Fruit fly (Drosophila melanogaster) whole organism, embryonic: ENCODE data around the gene CG1774.

ENCODE experiments used
- Aef1 ChIP-seq: fragments of 200-800 bp; sonication (Bioruptor generic); IDR thresholded peaks from 3 replicates; pipeline ENCODE4 v1.3.6; 2022; ENCODE audit warnings: missing biosample characterization, missing genetic modification characterization
- Atf6 ChIP-seq: fragments of 200-800 bp; sonication (Bioruptor generic); IDR thresholded peaks from 2 replicates; pipeline ENCODE4 v1.3.6; 2022; ENCODE audit warnings: missing biosample characterization, missing genetic modification characterization
- B-H2 ChIP-seq: fragments of 200-800 bp; sonication (Bioruptor generic); optimal IDR thresholded peaks from 2 replicates; lab custom pipeline; 2018; ENCODE audit warnings: missing biosample characterization, mild to moderate bottlenecking, missing genetic modification characterization
- C15 ChIP-seq: fragments of 200-800 bp; sonication (Bioruptor generic); IDR thresholded peaks from 3 replicates; pipeline ENCODE4 v1.3.6; 2022; ENCODE audit warnings: missing biosample characterization, missing genetic modification characterization
- CG10209 ChIP-seq: fragments of 200-800 bp; sonication (Bioruptor generic); optimal IDR thresholded peaks from 3 replicates; lab custom pipeline; 2017; ENCODE audit warnings: missing biosample characterization, mild to moderate bottlenecking, missing genetic modification characterization, missing genetic modification reagents
- CG10274 ChIP-seq: fragments of 200-800 bp; sonication (Bioruptor generic); optimal IDR thresholded peaks from 3 replicates; lab custom pipeline; 2017; ENCODE audit warnings: missing biosample characterization, mild to moderate bottlenecking, missing genetic modification characterization
- CG10565 ChIP-seq: fragments of 200-800 bp; sonication (Bioruptor generic); optimal IDR thresholded peaks from 3 replicates; lab custom pipeline; 2016; ENCODE audit warnings: missing biosample characterization, mild to moderate bottlenecking, missing genetic modification characterization
- CG11398 ChIP-seq: fragments of 200-800 bp; sonication (Bioruptor generic); optimal IDR thresholded peaks from 2 replicates; lab custom pipeline; 2016; ENCODE audit warnings: missing biosample characterization, missing genetic modification characterization
- CG11456 ChIP-seq: fragments of 200-800 bp; sonication (Bioruptor generic); IDR thresholded peaks from 3 replicates; pipeline ENCODE4 v1.3.6; 2022; ENCODE audit warnings: missing biosample characterization, missing genetic modification characterization
- CG11723 ChIP-seq: fragments of 200-800 bp; sonication (Bioruptor generic); optimal IDR thresholded peaks from 2 replicates; lab custom pipeline; 2017; ENCODE audit warnings: missing biosample characterization, mild to moderate bottlenecking, missing genetic modification characterization
- CG12391 ChIP-seq: fragments of 200-800 bp; sonication (Bioruptor generic); optimal IDR thresholded peaks from 3 replicates; lab custom pipeline; 2018; ENCODE audit warnings: missing biosample characterization, mild to moderate bottlenecking, missing genetic modification characterization, moderate library complexity
- CG13775 ChIP-seq: fragments of 200-800 bp; sonication (Bioruptor generic); optimal IDR thresholded peaks from 3 replicates; lab custom pipeline; 2017; ENCODE audit warnings: missing biosample characterization, mild to moderate bottlenecking, missing genetic modification characterization
- CG16815 ChIP-seq: fragments of 200-800 bp; sonication (Bioruptor generic); optimal IDR thresholded peaks from 3 replicates; lab custom pipeline; 2017; ENCODE audit warnings: missing biosample characterization, mild to moderate bottlenecking, missing genetic modification characterization
- CG16863 ChIP-seq: fragments of 200-800 bp; sonication (Bioruptor generic); optimal IDR thresholded peaks from 3 replicates; lab custom pipeline; 2016; ENCODE audit warnings: missing biosample characterization, missing genetic modification characterization
- CG17186 ChIP-seq: fragments of 200-800 bp; sonication (Bioruptor generic); optimal IDR thresholded peaks from 3 replicates; lab custom pipeline; 2017; ENCODE audit warnings: missing biosample characterization, missing genetic modification reagents, missing genetic modification characterization
- CG17359 ChIP-seq: fragments of 200-800 bp; sonication (Bioruptor generic); optimal IDR thresholded peaks from 3 replicates; lab custom pipeline; 2018; ENCODE audit warnings: missing biosample characterization, mild to moderate bottlenecking, missing genetic modification characterization, moderate library complexity
- CG17385 ChIP-seq: fragments of 200-800 bp; sonication (Bioruptor generic); optimal IDR thresholded peaks from 3 replicates; lab custom pipeline; 2018; ENCODE audit warnings: missing biosample characterization, mild to moderate bottlenecking, missing genetic modification characterization
- CG1832 ChIP-seq: fragments of 200-800 bp; sonication (Bioruptor generic); optimal IDR thresholded peaks from 2 replicates; lab custom pipeline; 2017; ENCODE audit warnings: missing biosample characterization, mild to moderate bottlenecking, missing genetic modification characterization, inconsistent platforms
- CG18764 ChIP-seq: fragments of 200-800 bp; sonication (Bioruptor generic); optimal IDR thresholded peaks from 3 replicates; lab custom pipeline; 2016; ENCODE audit warnings: missing biosample characterization, missing genetic modification characterization
- CG2120 ChIP-seq: fragments of 200-800 bp; sonication (Bioruptor generic); optimal IDR thresholded peaks from 3 replicates; lab custom pipeline; 2016; ENCODE audit warnings: missing biosample characterization, missing genetic modification characterization
- CG4707 ChIP-seq: fragments of 200-800 bp; sonication (Bioruptor generic); optimal IDR thresholded peaks from 2 replicates; lab custom pipeline; 2018; ENCODE audit warnings: missing biosample characterization, mild to moderate bottlenecking, missing genetic modification characterization, moderate library complexity
- CG4854 ChIP-seq: fragments of 200-800 bp; sonication (Bioruptor generic); optimal IDR thresholded peaks from 2 replicates; lab custom pipeline; 2016; ENCODE audit warnings: missing biosample characterization, missing genetic modification characterization, inconsistent platforms
- CG8290 ChIP-seq, 3 experiments: fragments of 200-800 bp; sonication (Bioruptor generic); optimal IDR thresholded peaks; 2 replicates each; lab custom pipeline; 2016 to 2019; ENCODE audit warnings: missing biosample characterization in 3 of 3, missing genetic modification characterization in 3 of 3, mild to moderate bottlenecking in 2 of 3, moderate library complexity in 1 of 3
- CG9797 ChIP-seq: fragments of 200-800 bp; sonication (Bioruptor generic); optimal IDR thresholded peaks from 3 replicates; lab custom pipeline; 2018; ENCODE audit warnings: missing biosample characterization, mild to moderate bottlenecking, missing genetic modification characterization
- ERR ChIP-seq: fragments of 200-800 bp; sonication (Bioruptor generic); optimal IDR thresholded peaks from 2 replicates; lab custom pipeline; 2016; ENCODE audit warnings: missing biosample characterization, missing genetic modification characterization
- MTF-1 ChIP-seq: fragments of 200-800 bp; sonication (Bioruptor generic); optimal IDR thresholded peaks from 2 replicates; lab custom pipeline; 2018; ENCODE audit warnings: missing biosample characterization, mild to moderate bottlenecking, missing genetic modification characterization, borderline replicate concordance
- Meics ChIP-seq: fragments of 200-800 bp; sonication (Bioruptor generic); optimal IDR thresholded peaks from 2 replicates; lab custom pipeline; 2017; ENCODE audit warnings: missing biosample characterization, mild to moderate bottlenecking, missing genetic modification characterization
- PHDP ChIP-seq: fragments of 200-800 bp; sonication (Bioruptor generic); optimal IDR thresholded peaks from 3 replicates; lab custom pipeline; 2018; ENCODE audit warnings: missing biosample characterization, mild to moderate bottlenecking, missing genetic modification characterization, moderate library complexity
- Ssrp ChIP-seq: fragments of 200-800 bp; sonication (Bioruptor generic); optimal IDR thresholded peaks from 2 replicates; lab custom pipeline; 2018; ENCODE audit warnings: missing biosample characterization, mild to moderate bottlenecking, missing genetic modification characterization, moderate library complexity
- abd-A ChIP-seq: fragments of 200-800 bp; sonication (Bioruptor generic); optimal IDR thresholded peaks from 3 replicates; lab custom pipeline; 2019; ENCODE audit warnings: missing biosample characterization, mild to moderate bottlenecking, missing genetic modification characterization, moderate library complexity
- bcd ChIP-seq: fragments of 200-800 bp; sonication (Bioruptor generic); optimal IDR thresholded peaks from 2 replicates; lab custom pipeline; 2017; ENCODE audit warnings: missing biosample characterization, mild to moderate bottlenecking, missing genetic modification characterization
- cas ChIP-seq: fragments of 200-800 bp; sonication (Bioruptor generic); IDR thresholded peaks from 2 replicates; pipeline ENCODE4 v1.3.6; 2022; ENCODE audit warnings: missing biosample characterization, missing genetic modification characterization
- caup ChIP-seq: fragments of 200-800 bp; sonication (Bioruptor generic); optimal IDR thresholded peaks from 3 replicates; lab custom pipeline; 2017; ENCODE audit warnings: missing biosample characterization, mild to moderate bottlenecking, missing genetic modification characterization, moderate library complexity; ENCODE audit not compliant: severe bottlenecking
- dmrt11E ChIP-seq: fragments of 200-800 bp; sonication (Bioruptor generic); optimal IDR thresholded peaks from 3 replicates; lab custom pipeline; 2018; ENCODE audit warnings: missing biosample characterization, mild to moderate bottlenecking, missing genetic modification characterization, moderate library complexity
- fd96Cb ChIP-seq: fragments of 200-800 bp; sonication (Bioruptor generic); optimal IDR thresholded peaks from 2 replicates; lab custom pipeline; 2018; ENCODE audit warnings: missing biosample characterization, mild to moderate bottlenecking, missing genetic modification characterization, moderate library complexity
- gem ChIP-seq: fragments of 200-800 bp; sonication (Bioruptor generic); optimal IDR thresholded peaks from 2 replicates; lab custom pipeline; 2019; ENCODE audit warnings: missing biosample characterization, mild to moderate bottlenecking, missing genetic modification characterization, moderate library complexity
- hb ChIP-seq: fragments of 200-800 bp; sonication (Bioruptor generic); IDR thresholded peaks from 3 replicates; pipeline ENCODE4 v1.3.6; 2022; ENCODE audit warnings: missing biosample characterization, missing genetic modification characterization; ENCODE audit not compliant: partially characterized antibody
- hth ChIP-seq: fragments of >200 bp; optimal IDR thresholded peaks from 2 replicates; lab custom pipeline; 2017; ENCODE audit warnings: inconsistent platforms
- lab ChIP-seq: fragments of 200-800 bp; sonication (Bioruptor generic); optimal IDR thresholded peaks from 3 replicates; lab custom pipeline; 2017; ENCODE audit warnings: missing biosample characterization, missing genetic modification characterization, mild to moderate bottlenecking, moderate library complexity, missing genetic modification reagents
- lmd ChIP-seq: fragments of 200-800 bp; sonication (Bioruptor generic); IDR thresholded peaks from 2 replicates; pipeline ENCODE4 v1.3.6; 2022; ENCODE audit warnings: missing biosample characterization, missing genetic modification characterization
- maf-S ChIP-seq: fragments of 200-800 bp; sonication (Bioruptor generic); optimal IDR thresholded peaks from 2 replicates; lab custom pipeline; 2016; ENCODE audit warnings: missing biosample characterization, missing genetic modification characterization
- nmo ChIP-seq: fragments of 200-800 bp; sonication (Bioruptor generic); optimal IDR thresholded peaks from 2 replicates; lab custom pipeline; 2018; ENCODE audit warnings: missing biosample characterization, mild to moderate bottlenecking, missing genetic modification characterization, moderate library complexity
- onecut ChIP-seq: fragments of 200-800 bp; sonication (Bioruptor generic); IDR thresholded peaks from 2 replicates; pipeline ENCODE4 v1.3.6; 2022; ENCODE audit warnings: missing biosample characterization, missing genetic modification characterization
- org-1 ChIP-seq: fragments of 200-800 bp; sonication (Bioruptor generic); optimal IDR thresholded peaks from 2 replicates; lab custom pipeline; 2017; ENCODE audit warnings: missing biosample characterization, missing genetic modification characterization
- pan ChIP-seq, 4 experiments: fragments of >200 bp in 3 of 4; fragments of 200-800 bp in 1 of 4; sonication (Bioruptor generic) in 1 of 4; optimal IDR thresholded peaks in 3 of 4; IDR thresholded peaks in 1 of 4; 2 replicates each; pipeline versions ENCODE4 v1.3.6 to Lab custom; 2017 to 2022; ENCODE audit warnings: missing biosample characterization in 2 of 4, missing genetic modification characterization in 2 of 4, mixed read lengths in 1 of 4
- ranshi ChIP-seq: fragments of 200-800 bp; sonication (Bioruptor generic); IDR thresholded peaks from 2 replicates; pipeline ENCODE4 v1.3.6; 2022; ENCODE audit warnings: missing biosample characterization, missing genetic modification characterization
- row ChIP-seq: fragments of 200-800 bp; sonication (Bioruptor generic); IDR thresholded peaks from 3 replicates; pipeline ENCODE4 v1.3.6; 2022; ENCODE audit warnings: missing biosample characterization, missing genetic modification characterization
- scrt ChIP-seq: fragments of 200-800 bp; sonication (Bioruptor generic); optimal IDR thresholded peaks from 2 replicates; lab custom pipeline; 2018; ENCODE audit warnings: missing biosample characterization, mild to moderate bottlenecking, missing genetic modification characterization, moderate library complexity
- sim ChIP-seq: fragments of 200-800 bp; sonication (Bioruptor generic); IDR thresholded peaks from 2 replicates; pipeline ENCODE4 v1.3.6; 2022; ENCODE audit warnings: missing biosample characterization, missing genetic modification characterization

CG1774 gene

DNA sequence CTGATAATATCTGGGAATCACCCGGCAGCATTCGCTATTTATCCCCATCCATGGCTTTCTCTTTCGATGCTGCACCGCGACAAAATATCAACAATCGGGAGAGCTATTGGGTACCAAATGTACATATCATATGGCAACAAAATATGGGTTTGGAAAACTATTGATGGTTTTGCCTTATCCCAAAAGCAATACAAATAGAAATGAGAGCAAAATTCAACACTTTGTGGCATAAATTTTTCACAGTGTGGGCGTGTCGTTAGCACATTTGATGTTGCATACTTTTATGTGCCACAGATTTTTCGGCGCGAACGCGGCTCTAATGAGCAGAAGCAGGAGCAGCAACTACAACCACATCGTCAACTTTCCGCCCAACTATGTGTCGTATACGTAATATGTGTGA lies 39.7 kb downstream of the CG1774 start (continued):
- TF ChIP-seq CG4707 (GFP tag; lab: Kevin White, UChicago) (no peak), CG16863 (no peak), nmo (GFP tag; lab: Kevin White, UChicago) (peak; percentile 2), CG1832 (GFP tag; lab: Kevin White, UChicago) (no peak), sim (GFP tag; lab: Robert Waterston, UW) (no peak), MTF-1 (GFP tag; lab: Kevin White, UChicago) (no peak), CG11456 (no peak), Ssrp (tag; lab: Kevin White, UChicago) (peak; percentile 8), gem (tag; lab: Kevin White, UChicago) (peak; percentile 55), CG10565 (GFP tag; lab: Kevin White, UChicago) (no peak), ERR (GFP tag; lab: Kevin White, UChicago) (no peak), maf-S (GFP tag; lab: Kevin White, UChicago) (no peak), CG11723 (GFP tag; lab: Kevin White, UChicago) (no peak), PHDP (peak; percentile 24), Atf6 (GFP tag; lab: Robert Waterston, UW) (0 out of 2 replicates have a peak, but pooled peaks have one; percentile 29), C15 (GFP tag; lab: Robert Waterston, UW) (no peak), CG17186 (GFP tag; lab: Kevin White, UChicago) (no peak), CG9797 (no peak), CG18764 (GFP tag; lab: Kevin White, UChicago) (no peak), abd-A (no peak), CG11398 (no peak)

DNA sequence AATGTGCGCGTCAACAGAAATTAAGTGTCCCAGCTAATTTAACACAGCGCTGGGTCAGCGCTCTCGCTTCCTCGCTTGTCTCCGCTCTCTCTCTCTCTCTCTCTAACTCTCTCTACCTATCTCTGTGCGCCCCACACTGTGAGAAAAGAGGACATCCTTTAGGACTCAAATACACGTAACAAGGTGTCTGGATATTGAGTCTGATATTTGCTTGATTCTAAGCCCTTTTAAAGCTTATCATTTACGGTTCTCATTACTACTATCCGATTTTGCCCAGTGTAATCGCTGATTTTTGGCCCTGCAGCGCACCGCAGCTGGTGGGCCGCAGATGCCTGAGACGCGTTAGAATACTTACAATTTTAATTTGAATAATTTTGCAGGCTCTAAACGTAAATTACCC lies 43.9 kb downstream of the CG1774 start:
- TF ChIP-seq row (GFP tag; lab: Robert Waterston, UW) (peak; percentile 68), Meics (peak; percentile 50), CG4854 (GFP tag; lab: Kevin White, UChicago) (no peak), org-1 (no peak), CG10209 (GFP tag; lab: Kevin White, UChicago) (peak; percentile 12), dmrt11E (tag; lab: Kevin White, UChicago) (peak; percentile 4), CG17359 (tag; lab: Kevin White, UChicago) (peak; percentile 31), CG8290 (GFP tag; optimal IDR thresholded peaks at IDR 0.05; lab: Kevin White, UChicago) (no peak), CG8290 (tag; optimal IDR thresholded peaks at IDR 0.05; lab: Kevin White, UChicago) (peak in 1 of 2 experiments; percentile 69), lmd (GFP tag; lab: Robert Waterston, UW) (peak; percentile 33; the same call in 1 of the 2 replicates), scrt (GFP tag; lab: Kevin White, UChicago) (peak; percentile 20), hth (no peak), CG10274 (GFP tag; lab: Kevin White, UChicago) (no peak), ranshi (0 out of 2 replicates have a peak, but pooled peaks have one; percentile 30), CG13775 (GFP tag; lab: Kevin White, UChicago) (peak; percentile 14), CG16815 (GFP tag; lab: Kevin White, UChicago) (peak; percentile 14), CG2120 (peak; percentile 75), PHDP (peak; percentile 6), CG12391 (tag; lab: Kevin White, UChicago) (peak; percentile 27), bcd (GFP tag; lab: Kevin White, UChicago) (peak; percentile 20), hb (GFP tag; lab: Robert Waterston, UW) (no peak), onecut (GFP tag; lab: Robert Waterston, UW) (peak; percentile 23; the same call in 1 of the 2 replicates), cas (GFP tag; lab: Robert Waterston, UW) (no peak), fd96Cb (tag; lab: Kevin White, UChicago) (peak; percentile 12), Aef1 (peak; percentile 30; the same call in 1 of the 3 replicates), pan (optimal IDR thresholded peaks at IDR 0.05; lab: Kevin White, UChicago) (no peak), pan (GFP tag; optimal IDR thresholded peaks at IDR 0.05 in 1 of 2, IDR thresholded peaks at IDR 0.05 in 1 of 2) (peak in 1 of 2 experiments; percentile 25), B-H2 (GFP tag; lab: Kevin White, UChicago) (peak; percentile 22), lab (peak; percentile 80), caup (GFP tag; lab: Kevin White, UChicago) (peak; percentile 37), CG17385 (GFP tag; lab: Kevin White, UChicago) (peak; percentile 37)
